Worm (Caenorhabditis elegans): ENCODE results near the gene Y49E10.21.

Gene Y49E10.21

ce11 chrIII:12443880-12444279 lies 13.5 kb upstream of the Y49E10.21 start:
- TF ChIP-seq flh-1 (GFP tag; optimal IDR thresholded peaks at IDR 0.05) (no peak), ceh-39 (tag; optimal IDR thresholded peaks at IDR 0.05) (no peak), zip-8 (tag; optimal IDR thresholded peaks at IDR 0.05) (no peak), tbx-8 (GFP tag; optimal IDR thresholded peaks at IDR 0.05) (no peak), ceh-83 (GFP tag; optimal IDR thresholded peaks at IDR 0.05) (no peak), pha-4 (tag; optimal IDR thresholded peaks at IDR 0.05) (no peak), mab-5 (tag; optimal IDR thresholded peaks at IDR 0.05) (no peak), ceh-43 (GFP tag; optimal IDR thresholded peaks at IDR 0.05) (no peak), snpc-4 (tag; optimal IDR thresholded peaks at IDR 0.05) (no peak), unc-120 (tag; optimal IDR thresholded peaks at IDR 0.05; ENCODE audit: poor library complexity, severe bottlenecking) (no peak), nhr-12 (tag; optimal IDR thresholded peaks at IDR 0.05) (no peak), unc-39 (tag; optimal IDR thresholded peaks at IDR 0.05) (no peak), nhr-2 (tag; optimal IDR thresholded peaks at IDR 0.05) (no peak), drap-1 (GFP tag; optimal IDR thresholded peaks at IDR 0.05) (no peak), hlh-1 (tag; optimal IDR thresholded peaks at IDR 0.05) (no peak), ztf-11 (tag; optimal IDR thresholded peaks at IDR 0.05) (no peak), unc-62 (GFP tag; optimal IDR thresholded peaks at IDR 0.05) (no peak), bed-3 (GFP tag; optimal IDR thresholded peaks at IDR 0.05) (no peak), nhr-76 (tag; optimal IDR thresholded peaks at IDR 0.05) (no peak), elt-3 (tag; optimal IDR thresholded peaks at IDR 0.05) (no peak)

DNA sequence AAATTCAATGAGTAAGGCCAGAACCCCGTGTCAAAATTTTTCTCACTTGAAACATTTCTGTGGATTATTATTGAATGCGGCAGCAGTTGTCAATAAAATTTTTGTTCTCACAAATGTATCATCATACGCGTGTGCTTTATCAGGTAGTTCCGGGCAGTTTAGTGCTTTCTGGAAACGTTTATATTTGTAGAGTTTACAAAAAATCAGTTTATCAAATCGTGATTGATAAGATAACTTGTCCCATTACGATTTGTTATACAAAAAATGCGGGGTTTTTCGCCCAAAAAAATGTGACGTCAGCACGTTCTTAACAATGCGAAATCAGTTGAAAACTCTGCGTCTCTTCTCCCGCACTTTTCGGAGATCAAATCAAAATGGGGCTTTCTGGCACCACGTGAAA lies 12.2 kb upstream of the Y49E10.21 start:
- TF ChIP-seq mep-1 (tag; optimal IDR thresholded peaks at IDR 0.05) = no peak
- TF ChIP-seq ceh-83 (GFP tag; optimal IDR thresholded peaks at IDR 0.05) = no peak
- no peak for TF ChIP-seq nhr-76 (tag; optimal IDR thresholded peaks at IDR 0.05)
- no peak for TF ChIP-seq pha-4 (tag; optimal IDR thresholded peaks at IDR 0.05)
- no peak for TF ChIP-seq sptf-1 (tag; optimal IDR thresholded peaks at IDR 0.05)
- no peak for TF ChIP-seq bed-3 (GFP tag; optimal IDR thresholded peaks at IDR 0.05)
- no peak for TF ChIP-seq nhr-12 (tag; optimal IDR thresholded peaks at IDR 0.05)
- no peak for TF ChIP-seq ham-2 (GFP tag; optimal IDR thresholded peaks at IDR 0.05)

DNA sequence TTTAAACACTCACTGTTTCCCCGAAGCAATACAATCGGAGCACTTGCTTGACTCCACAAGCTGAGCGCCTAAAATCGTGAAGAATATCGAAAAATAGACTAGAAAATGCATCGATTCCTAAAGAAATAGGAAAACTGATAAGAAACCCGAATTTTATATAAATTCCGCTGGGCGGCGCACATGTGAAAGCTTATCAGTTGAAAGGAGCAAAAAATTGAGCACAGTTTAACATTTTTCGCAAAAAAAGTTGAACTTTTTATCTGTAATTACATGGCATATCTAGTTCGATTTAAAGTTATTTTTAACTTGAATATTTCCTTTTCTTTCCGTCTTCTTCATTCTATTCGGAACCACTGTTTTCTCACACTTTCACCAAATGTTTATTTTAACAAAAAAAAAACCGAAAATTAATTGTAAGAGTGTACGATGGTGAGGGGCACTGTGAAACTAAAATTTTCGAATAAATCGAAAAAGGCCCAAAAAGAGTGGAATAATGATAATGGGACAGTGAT lies 11.3 kb upstream of the Y49E10.21 start, which contains the start of gene Y49E10.18:
Y49E10.18 (minus strand) TSS at position 116 of the 512 bp plus-strand sequence.
- TF ChIP-seq drap-1 (GFP tag; optimal IDR thresholded peaks at IDR 0.05) (no peak), nhr-12 (tag; optimal IDR thresholded peaks at IDR 0.05) (no peak), lsy-2 (tag; optimal IDR thresholded peaks at IDR 0.05) (no peak), elt-3 (tag; optimal IDR thresholded peaks at IDR 0.05) (no peak), cnd-1 (tag; optimal IDR thresholded peaks at IDR 0.05) (no peak), sem-2 (GFP tag; optimal IDR thresholded peaks at IDR 0.05) (no peak), ces-1 (GFP tag; optimal IDR thresholded peaks at IDR 0.05) (no peak), unc-120 (tag; optimal IDR thresholded peaks at IDR 0.05; ENCODE audit: poor library complexity, severe bottlenecking) (no peak), sptf-1 (tag; optimal IDR thresholded peaks at IDR 0.05) (no peak), mls-2 (tag; optimal IDR thresholded peaks at IDR 0.05) (no peak), mab-5 (tag; optimal IDR thresholded peaks at IDR 0.05) (no peak)

DNA sequence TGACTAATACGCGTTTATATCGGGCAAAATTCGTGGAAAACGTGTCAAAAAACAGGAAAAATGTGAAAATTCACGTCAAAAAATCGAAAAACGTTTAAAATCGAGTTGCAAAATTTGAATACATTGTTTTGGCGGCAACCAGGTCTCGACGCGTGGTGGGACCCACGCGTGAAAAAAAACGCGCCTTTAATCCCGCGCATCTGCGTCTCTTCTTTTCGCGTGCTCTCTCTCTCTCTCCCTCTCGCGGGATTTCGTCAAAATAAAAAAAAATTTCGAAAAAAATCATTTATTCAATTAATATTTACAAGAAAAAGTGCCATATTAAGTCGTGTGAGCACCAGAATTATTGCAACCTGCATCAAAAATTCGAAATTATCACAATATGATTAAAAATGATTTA lies 4.1 kb upstream of the Y49E10.21 start, which contains the start of gene ani-1:
ani-1 (minus strand) TSS at position 61 of the 400 bp plus-strand sequence.
- no peak for TF ChIP-seq zip-8 (tag; optimal IDR thresholded peaks at IDR 0.05)
- TF ChIP-seq nhr-76 (tag; optimal IDR thresholded peaks at IDR 0.05) = no peak
- TF ChIP-seq hlh-1 (tag; optimal IDR thresholded peaks at IDR 0.05) = peak; percentile 9
- TF ChIP-seq elt-3 (tag; optimal IDR thresholded peaks at IDR 0.05) = no peak
- TF ChIP-seq unc-120 (tag; optimal IDR thresholded peaks at IDR 0.05; ENCODE audit: poor library complexity, severe bottlenecking) = no peak
- TF ChIP-seq pha-4 (tag; optimal IDR thresholded peaks at IDR 0.05) = no peak
- no peak for TF ChIP-seq sem-2 (GFP tag; optimal IDR thresholded peaks at IDR 0.05)
- TF ChIP-seq sptf-1 (tag; optimal IDR thresholded peaks at IDR 0.05) = peak; percentile 44
- TF ChIP-seq ham-2 (GFP tag; optimal IDR thresholded peaks at IDR 0.05) = no peak
- TF ChIP-seq unc-39 (tag; optimal IDR thresholded peaks at IDR 0.05) = no peak
- TF ChIP-seq ztf-11 (tag; optimal IDR thresholded peaks at IDR 0.05) = no peak
- no peak for TF ChIP-seq ceh-83 (GFP tag; optimal IDR thresholded peaks at IDR 0.05)
- peak; percentile 15 for TF ChIP-seq nhr-237 (tag; optimal IDR thresholded peaks at IDR 0.05)
- TF ChIP-seq nhr-2 (tag; optimal IDR thresholded peaks at IDR 0.05) = no peak
- TF ChIP-seq mls-2 (tag; optimal IDR thresholded peaks at IDR 0.05) = peak; percentile 61
- TF ChIP-seq elt-1 (tag; optimal IDR thresholded peaks at IDR 0.05; ENCODE audit: borderline replicate concordance, insufficient read depth) = no peak
- TF ChIP-seq bed-3 (GFP tag; optimal IDR thresholded peaks at IDR 0.05) = no peak
- TF ChIP-seq mab-5 (tag; optimal IDR thresholded peaks at IDR 0.05) = no peak
- no peak for TF ChIP-seq tbx-8 (GFP tag; optimal IDR thresholded peaks at IDR 0.05)
- no peak for TF ChIP-seq snpc-4 (tag; optimal IDR thresholded peaks at IDR 0.05)
- TF ChIP-seq nhr-28 (tag; optimal IDR thresholded peaks at IDR 0.05) = no peak
- TF ChIP-seq lin-32 (GFP tag; optimal IDR thresholded peaks at IDR 0.05) = no peak
- TF ChIP-seq unc-62 (GFP tag; optimal IDR thresholded peaks at IDR 0.05) = no peak
- no peak for TF ChIP-seq drap-1 (GFP tag; optimal IDR thresholded peaks at IDR 0.05)
- TF ChIP-seq ceh-39 (tag; optimal IDR thresholded peaks at IDR 0.05) = no peak
- no peak for TF ChIP-seq M03D4.4 (tag; optimal IDR thresholded peaks at IDR 0.05)
- no peak for TF ChIP-seq cnd-1 (tag; optimal IDR thresholded peaks at IDR 0.05)
- peak; percentile 71 for TF ChIP-seq lsy-2 (tag; optimal IDR thresholded peaks at IDR 0.05)
- no peak for TF ChIP-seq ceh-43 (GFP tag; optimal IDR thresholded peaks at IDR 0.05)
- TF ChIP-seq flh-1 (GFP tag; optimal IDR thresholded peaks at IDR 0.05) = no peak
- peak; percentile 48 for TF ChIP-seq lin-13 (tag; optimal IDR thresholded peaks at IDR 0.05)
- peak; percentile 47 for TF ChIP-seq ces-1 (GFP tag; optimal IDR thresholded peaks at IDR 0.05)
- no peak for TF ChIP-seq nhr-12 (tag; optimal IDR thresholded peaks at IDR 0.05)
- TF ChIP-seq blmp-1 (tag; optimal IDR thresholded peaks at IDR 0.05) = no peak
- TF ChIP-seq mep-1 (tag; optimal IDR thresholded peaks at IDR 0.05) = peak; percentile 78
